Fruit fly (Drosophila melanogaster) whole organism, embryonic: Measurements from ENCODE around the gene CG43886.

Experiments used
- Adf1 ChIP-seq: fragments of 200-800 bp; sonication (Bioruptor generic); IDR thresholded peaks from 2 replicates; pipeline ENCODE4 v1.3.6; 2022; ENCODE audit warnings: missing biosample characterization, missing genetic modification characterization
- CG10654 ChIP-seq: fragments of 200-800 bp; sonication (Bioruptor generic); optimal IDR thresholded peaks from 2 replicates; lab custom pipeline; 2016; ENCODE audit warnings: missing biosample characterization, missing genetic modification characterization
- CG11093 ChIP-seq: fragments of 200-800 bp; sonication (Bioruptor generic); IDR thresholded peaks from 3 replicates; pipeline ENCODE4 v1.3.6; 2022; ENCODE audit warnings: missing biosample characterization, missing genetic modification characterization
- CG11247 ChIP-seq: fragments of 200-800 bp; sonication (Bioruptor generic); IDR thresholded peaks from 2 replicates; pipeline ENCODE4 v1.3.6; 2022; ENCODE audit warnings: missing biosample characterization, missing genetic modification characterization
- CG11398 ChIP-seq: fragments of 200-800 bp; sonication (Bioruptor generic); optimal IDR thresholded peaks from 2 replicates; lab custom pipeline; 2016; ENCODE audit warnings: missing biosample characterization, missing genetic modification characterization
- CG12071 ChIP-seq: fragments of 200-800 bp; sonication (Bioruptor generic); optimal IDR thresholded peaks from 3 replicates; lab custom pipeline; 2018; ENCODE audit warnings: missing biosample characterization, mild to moderate bottlenecking, missing genetic modification characterization
- CG14667 ChIP-seq: fragments of 200-800 bp; sonication (Bioruptor generic); IDR thresholded peaks from 2 replicates; pipeline ENCODE4 v1.3.6; 2022; ENCODE audit warnings: missing biosample characterization, missing genetic modification characterization
- CG15479 ChIP-seq: fragments of 200-800 bp; sonication (Bioruptor generic); optimal IDR thresholded peaks from 3 replicates; lab custom pipeline; 2019; ENCODE audit warnings: missing biosample characterization, mild to moderate bottlenecking, missing genetic modification characterization, moderate library complexity
- CG16815 ChIP-seq: fragments of 200-800 bp; sonication (Bioruptor generic); optimal IDR thresholded peaks from 3 replicates; lab custom pipeline; 2017; ENCODE audit warnings: missing biosample characterization, mild to moderate bottlenecking, missing genetic modification characterization
- CG17359 ChIP-seq: fragments of 200-800 bp; sonication (Bioruptor generic); optimal IDR thresholded peaks from 3 replicates; lab custom pipeline; 2018; ENCODE audit warnings: missing biosample characterization, mild to moderate bottlenecking, missing genetic modification characterization, moderate library complexity
- CG18011 ChIP-seq: fragments of 200-800 bp; sonication (Bioruptor generic); optimal IDR thresholded peaks from 2 replicates; lab custom pipeline; 2017; ENCODE audit warnings: missing biosample characterization, missing genetic modification characterization, mild to moderate bottlenecking, moderate library complexity, missing genotype
- CG18262 ChIP-seq: fragments of 200-800 bp; optimal IDR thresholded peaks from 3 replicates; lab custom pipeline; 2019; ENCODE audit warnings: missing biosample characterization, mild to moderate bottlenecking, missing genetic modification characterization, moderate library complexity
- CG2116 ChIP-seq: fragments of 200-800 bp; sonication (Bioruptor generic); optimal IDR thresholded peaks from 3 replicates; lab custom pipeline; 2018; ENCODE audit warnings: missing biosample characterization, mild to moderate bottlenecking, missing genetic modification characterization
- CG2889 ChIP-seq: fragments of 200-800 bp; sonication (Bioruptor generic); IDR thresholded peaks from 3 replicates; pipeline ENCODE4 v1.3.6; 2022; ENCODE audit warnings: missing biosample characterization, missing genetic modification characterization
- CG30020 ChIP-seq: fragments of 200-800 bp; optimal IDR thresholded peaks from 2 replicates; lab custom pipeline; 2019; ENCODE audit warnings: missing biosample characterization, mild to moderate bottlenecking, missing genetic modification characterization, moderate library complexity
- CG6791 ChIP-seq: fragments of 200-800 bp; sonication (Bioruptor generic); IDR thresholded peaks from 3 replicates; pipeline ENCODE4 v1.3.6; 2022; ENCODE audit warnings: missing biosample characterization, missing genetic modification characterization; ENCODE audit not compliant: partially characterized antibody
- CG7987 ChIP-seq: fragments of 200-800 bp; sonication (Bioruptor generic); optimal IDR thresholded peaks from 2 replicates; lab custom pipeline; 2018; ENCODE audit warnings: missing biosample characterization, mild to moderate bottlenecking, missing genetic modification characterization, moderate library complexity
- Elba2 ChIP-seq: fragments of 200-800 bp; sonication (Bioruptor generic); optimal IDR thresholded peaks from 3 replicates; lab custom pipeline; 2016; ENCODE audit warnings: missing biosample characterization, missing genetic modification characterization
- HLH54F ChIP-seq: fragments of 200-800 bp; sonication (Bioruptor generic); optimal IDR thresholded peaks from 3 replicates; lab custom pipeline; 2016; ENCODE audit warnings: missing biosample characterization, missing genetic modification characterization
- Hr39 ChIP-seq: fragments of >200 bp; optimal IDR thresholded peaks from 2 replicates; lab custom pipeline; 2017
- Hr78 ChIP-seq, 2 experiments: fragments of 200-800 bp in 1 of 2; fragments of >200 bp in 1 of 2; sonication (Bioruptor generic) in 1 of 2; optimal IDR thresholded peaks; 2 replicates each; lab custom pipeline; 2017 to 2019; ENCODE audit warnings: missing biosample characterization in 2 of 2, missing genetic modification characterization in 2 of 2, mild to moderate bottlenecking in 1 of 2, moderate library complexity in 1 of 2
- Max ChIP-seq: fragments of 200-800 bp; sonication (Bioruptor generic); optimal IDR thresholded peaks from 2 replicates; lab custom pipeline; 2016; ENCODE audit warnings: missing biosample characterization, mild to moderate bottlenecking, missing genetic modification characterization
- Mrtf ChIP-seq: fragments of 200-800 bp; sonication (Bioruptor generic); IDR thresholded peaks from 3 replicates; pipeline ENCODE4 v1.3.6; 2022; ENCODE audit warnings: missing biosample characterization, missing genetic modification characterization
- Oaz ChIP-seq: fragments of 200-800 bp; sonication (Bioruptor generic); IDR thresholded peaks from 2 replicates; pipeline ENCODE4 v1.3.6; 2022; ENCODE audit warnings: missing biosample characterization, missing genetic modification characterization
- PHDP ChIP-seq: fragments of 200-800 bp; sonication (Bioruptor generic); optimal IDR thresholded peaks from 3 replicates; lab custom pipeline; 2018; ENCODE audit warnings: missing biosample characterization, mild to moderate bottlenecking, missing genetic modification characterization, moderate library complexity
- Pdp1 ChIP-seq, 2 experiments: fragments of 200-800 bp; sonication (Bioruptor generic); optimal IDR thresholded peaks; 3 replicates each; lab custom pipeline; 2016; ENCODE audit warnings: missing biosample characterization in 2 of 2, missing genetic modification characterization in 2 of 2, mild to moderate bottlenecking in 1 of 2, moderate library complexity in 1 of 2
- Sry-δ ChIP-seq: fragments of 200-800 bp; sonication (Bioruptor generic); optimal IDR thresholded peaks from 2 replicates; lab custom pipeline; 2016; ENCODE audit warnings: missing biosample characterization, missing genetic modification characterization
- ab ChIP-seq: fragments of 200-800 bp; sonication (Bioruptor generic); optimal IDR thresholded peaks from 2 replicates; lab custom pipeline; 2016; ENCODE audit warnings: missing biosample characterization, missing genetic modification characterization
- ac ChIP-seq: fragments of 200-800 bp; sonication (Bioruptor generic); optimal IDR thresholded peaks from 3 replicates; lab custom pipeline; 2017; ENCODE audit warnings: missing biosample characterization, mild to moderate bottlenecking, missing genetic modification characterization
- amos ChIP-seq: fragments of 200-800 bp; sonication (Bioruptor generic); IDR thresholded peaks from 2 replicates; pipeline ENCODE4 v1.3.6; 2022; ENCODE audit warnings: missing biosample characterization, missing genetic modification characterization; ENCODE audit not compliant: partially characterized antibody
- bcd ChIP-seq: fragments of 200-800 bp; sonication (Bioruptor generic); optimal IDR thresholded peaks from 2 replicates; lab custom pipeline; 2017; ENCODE audit warnings: missing biosample characterization, mild to moderate bottlenecking, missing genetic modification characterization
- chm ChIP-seq: fragments of 200-800 bp; sonication (Bioruptor generic); IDR thresholded peaks from 2 replicates; pipeline ENCODE4 v1.3.6; 2022; ENCODE audit warnings: missing biosample characterization, missing genetic modification characterization
- croc ChIP-seq: fragments of 200-800 bp; sonication (Bioruptor generic); conservative IDR thresholded peaks from 3 replicates; pipeline ENCODE4 v1.3.6; 2022; ENCODE audit warnings: missing biosample characterization, missing genetic modification characterization
- ems ChIP-seq: fragments of 200-800 bp; sonication (Bioruptor generic); optimal IDR thresholded peaks from 3 replicates; lab custom pipeline; 2016; ENCODE audit warnings: missing biosample characterization, missing genetic modification characterization
- gro ChIP-seq: fragments of 200-800 bp; sonication (Bioruptor generic); optimal IDR thresholded peaks from 2 replicates; lab custom pipeline; 2016; ENCODE audit warnings: missing biosample characterization, missing genetic modification characterization
- gt ChIP-seq: fragments of 200-800 bp; sonication (Bioruptor generic); IDR thresholded peaks from 2 replicates; pipeline ENCODE4 v1.3.6; 2022; ENCODE audit warnings: missing biosample characterization, missing genetic modification characterization
- hb ChIP-seq: fragments of 200-800 bp; sonication (Bioruptor generic); IDR thresholded peaks from 3 replicates; pipeline ENCODE4 v1.3.6; 2022; ENCODE audit warnings: missing biosample characterization, missing genetic modification characterization; ENCODE audit not compliant: partially characterized antibody
- hbn ChIP-seq: fragments of 200-800 bp; sonication (Bioruptor generic); IDR thresholded peaks from 2 replicates; pipeline ENCODE4 v1.3.6; 2022; ENCODE audit warnings: missing biosample characterization, missing genetic modification characterization; ENCODE audit not compliant: partially characterized antibody
- her ChIP-seq: fragments of 200-800 bp; sonication (Bioruptor generic); optimal IDR thresholded peaks from 2 replicates; lab custom pipeline; 2016; ENCODE audit warnings: missing biosample characterization, missing genetic modification characterization
- insv ChIP-seq, 2 experiments: fragments of 200-800 bp; sonication (Bioruptor generic); optimal IDR thresholded peaks; 3 replicates each; lab custom pipeline; 2016 to 2018; ENCODE audit warnings: missing biosample characterization in 2 of 2, missing genetic modification characterization in 2 of 2
- jing ChIP-seq: fragments of 200-800 bp; sonication (Bioruptor generic); optimal IDR thresholded peaks from 2 replicates; lab custom pipeline; 2018; ENCODE audit warnings: missing biosample characterization, mild to moderate bottlenecking, missing genetic modification characterization
- mld ChIP-seq: fragments of 200-800 bp; sonication (Bioruptor generic); IDR thresholded peaks from 3 replicates; pipeline ENCODE4 v1.3.6; 2022; ENCODE audit warnings: missing biosample characterization, missing genetic modification characterization; ENCODE audit not compliant: partially characterized antibody
- pfk ChIP-seq: fragments of 200-800 bp; sonication (Bioruptor generic); optimal IDR thresholded peaks from 2 replicates; lab custom pipeline; 2018; ENCODE audit warnings: missing biosample characterization, mild to moderate bottlenecking, missing genetic modification characterization, moderate library complexity
- sd ChIP-seq: fragments of 200-800 bp; sonication (Bioruptor generic); optimal IDR thresholded peaks from 3 replicates; lab custom pipeline; 2018; ENCODE audit warnings: missing biosample characterization, mild to moderate bottlenecking, missing genetic modification characterization, moderate library complexity
- sima ChIP-seq: fragments of 200-800 bp; sonication (Bioruptor generic); optimal IDR thresholded peaks from 2 replicates; lab custom pipeline; 2016; ENCODE audit warnings: missing biosample characterization, missing genetic modification characterization
- slou ChIP-seq: fragments of 200-800 bp; sonication (Bioruptor generic); optimal IDR thresholded peaks from 3 replicates; lab custom pipeline; 2016; ENCODE audit warnings: missing biosample characterization, missing genetic modification characterization
- ssp ChIP-seq: fragments of 200-800 bp; sonication (Bioruptor generic); IDR thresholded peaks from 2 replicates; pipeline ENCODE4 v1.3.6; 2022; ENCODE audit warnings: missing biosample characterization, missing genetic modification characterization
- tll ChIP-seq, 2 experiments: fragments of 200-800 bp in 1 of 2; fragments of >200 bp in 1 of 2; sonication (Bioruptor generic) in 1 of 2; optimal IDR thresholded peaks; 2 replicates each; lab custom pipeline; 2017 to 2019; ENCODE audit warnings: missing biosample characterization in 2 of 2, missing genetic modification characterization in 2 of 2, mild to moderate bottlenecking in 1 of 2, moderate library complexity in 1 of 2

The CG43886 gene

dm6 chr3L:8185263-8186227 lies 26.0 kb upstream of the CG43886 start (continued):
- peak in 1 of 2 experiments; percentile 60 for TF ChIP-seq Hr78 (GFP tag; optimal IDR thresholded peaks at IDR 0.05; lab: Kevin White, UChicago)
- no peak for TF ChIP-seq CG15479 (GFP tag; lab: Kevin White, UChicago)
- no peak for TF ChIP-seq CG10654 (GFP tag; lab: Kevin White, UChicago)
- peak; percentile 24 for TF ChIP-seq Max
- TF ChIP-seq CG11398 (GFP tag; lab: Kevin White, UChicago) = peak; percentile 46
- TF ChIP-seq chm = no peak
- TF ChIP-seq mld = no peak
- peak; percentile 11 for TF ChIP-seq PHDP (tag; lab: Kevin White, UChicago)
- TF ChIP-seq amos = no peak
- no peak for TF ChIP-seq ac (GFP tag; lab: Kevin White, UChicago)
- TF ChIP-seq Pdp1 (GFP tag; optimal IDR thresholded peaks at IDR 0.05; lab: Kevin White, UChicago) = peak; percentile 60 to 97
- TF ChIP-seq bcd (GFP tag; lab: Kevin White, UChicago) = peak; percentile 34
- TF ChIP-seq gro = peak; percentile 70
- TF ChIP-seq CG2116 (GFP tag; lab: Kevin White, UChicago) = no peak
- 0 out of 3 replicates have a peak, but pooled peaks have one; percentile 45 for TF ChIP-seq CG2889 (GFP tag; lab: Robert Waterston, UW)
- peak; percentile 2 for TF ChIP-seq her
- TF ChIP-seq Sry-δ (GFP tag; lab: Kevin White, UChicago) = peak; percentile 21
- TF ChIP-seq CG7987 (GFP tag; lab: Kevin White, UChicago) = peak; percentile 96
- no peak for TF ChIP-seq sima (GFP tag; lab: Kevin White, UChicago)
- TF ChIP-seq pfk (GFP tag; lab: Kevin White, UChicago) = no peak
- no peak for TF ChIP-seq hbn (GFP tag; lab: Robert Waterston, UW)
- TF ChIP-seq CG11247 (GFP tag; lab: Robert Waterston, UW) = no peak
- no peak for TF ChIP-seq CG12071 (GFP tag; lab: Kevin White, UChicago)
- TF ChIP-seq jing (GFP tag; lab: Kevin White, UChicago) = no peak
- TF ChIP-seq gt (GFP tag; lab: Robert Waterston, UW) = no peak
- peak; percentile 18 for TF ChIP-seq ems
- no peak for TF ChIP-seq Mrtf
- TF ChIP-seq ab (GFP tag; lab: Kevin White, UChicago) = no peak
- TF ChIP-seq insv (GFP tag; optimal IDR thresholded peaks at IDR 0.05; lab: Kevin White, UChicago) = no peak
- TF ChIP-seq CG11093 (GFP tag; lab: Robert Waterston, UW) = no peak
- TF ChIP-seq CG6791 (GFP tag; lab: Robert Waterston, UW) = no peak
- peak; percentile 43 for TF ChIP-seq sd (tag; lab: Kevin White, UChicago)
- peak; percentile 43 for TF ChIP-seq CG17359 (tag; lab: Kevin White, UChicago)
- no peak for TF ChIP-seq Adf1 (GFP tag; lab: Robert Waterston, UW)
- peak; percentile 31 for TF ChIP-seq CG18262 (tag; lab: Kevin White, UChicago)
- TF ChIP-seq Hr39 (lab: Kevin White, UChicago) = no peak
- no peak for TF ChIP-seq tll (GFP tag; optimal IDR thresholded peaks at IDR 0.05; lab: Kevin White, UChicago)
- no peak for TF ChIP-seq CG16815 (GFP tag; lab: Kevin White, UChicago)
- TF ChIP-seq CG18011 (GFP tag; lab: Kevin White, UChicago) = peak; percentile 26
- peak; percentile 42; the same call in 1 of the 2 replicates for TF ChIP-seq CG14667 (GFP tag; lab: Robert Waterston, UW)
- TF ChIP-seq slou (GFP tag; lab: Kevin White, UChicago) = no peak
- TF ChIP-seq HLH54F (GFP tag; lab: Kevin White, UChicago) = peak; percentile 57
- TF ChIP-seq hb (GFP tag; lab: Robert Waterston, UW) = no peak
- no peak for TF ChIP-seq CG30020 (tag; lab: Kevin White, UChicago)
- no peak for TF ChIP-seq ssp (GFP tag; lab: Robert Waterston, UW)
- TF ChIP-seq croc = no peak
- 0 out of 2 replicates have a peak, but pooled peaks have one; percentile 30 for TF ChIP-seq Oaz (GFP tag; lab: Robert Waterston, UW)
- peak; percentile 67 for TF ChIP-seq Elba2 (GFP tag; lab: Kevin White, UChicago)
